Fruit fly (Drosophila melanogaster): ENCODE data around the gene Oga.

The Oga gene

DNA sequence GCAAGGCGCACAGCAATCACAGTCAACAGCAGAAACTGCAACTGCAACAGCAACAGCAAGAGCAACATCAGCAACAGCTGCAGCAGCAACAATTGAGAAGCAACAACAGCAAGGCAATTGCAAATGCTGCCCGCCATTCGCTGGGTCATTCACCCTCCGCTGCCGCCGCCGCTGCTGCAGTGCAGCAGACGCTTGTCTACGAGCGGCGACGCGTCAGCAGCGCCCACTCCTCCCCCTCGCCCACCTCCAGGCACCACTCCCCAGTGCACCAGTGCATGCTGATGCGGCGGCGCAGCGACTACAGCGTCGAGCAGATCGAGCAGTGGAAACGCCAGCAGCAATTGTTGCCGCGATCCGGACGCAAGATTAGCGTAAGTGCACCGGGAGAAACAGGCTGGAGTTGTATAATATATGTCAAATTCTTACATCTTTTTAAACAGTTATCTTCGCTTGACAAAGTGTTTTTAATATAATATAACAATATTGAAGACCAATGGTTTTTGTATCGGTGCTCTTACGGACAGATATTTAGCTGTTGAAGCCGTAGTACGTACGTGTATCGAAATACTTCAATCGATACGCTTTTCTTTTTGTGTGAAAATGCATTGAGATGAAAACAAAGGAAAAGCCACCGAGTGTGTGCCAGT, 13.1 kb upstream of the Oga start (continued):
- TF ChIP-seq CG12744 (GFP tag; optimal IDR thresholded peaks at IDR 0.05) (no peak), CrebB (tag; optimal IDR thresholded peaks at IDR 0.05) (no peak), fd96Cb (tag; optimal IDR thresholded peaks at IDR 0.05) (peak; percentile 39), CG15514 (GFP tag; optimal IDR thresholded peaks at IDR 0.05) (no peak), Vsx1 (GFP tag; optimal IDR thresholded peaks at IDR 0.05) (peak; percentile 13), CG15011 (GFP tag; optimal IDR thresholded peaks at IDR 0.05) (no peak), CG34422 (GFP tag; IDR thresholded peaks at IDR 0.05) (peak; percentile 17; the same call in 1 of the 3 replicates), CG9797 (GFP tag; optimal IDR thresholded peaks at IDR 0.05) (no peak), grn (GFP tag; optimal IDR thresholded peaks at IDR 0.05) (peak; percentile 36), crc (GFP tag; optimal IDR thresholded peaks at IDR 0.05) (no peak), CG11560 (tag; IDR thresholded peaks at IDR 0.05) (no peak), gfzf (GFP tag; optimal IDR thresholded peaks at IDR 0.05) (no peak), Atf3 (GFP tag; optimal IDR thresholded peaks at IDR 0.05) (no peak), chinmo (GFP tag; IDR thresholded peaks at IDR 0.05; ENCODE audit: partially characterized antibody) (no peak), CG30403 (GFP tag; optimal IDR thresholded peaks at IDR 0.05) (peak; percentile 41), Chrac-16 (GFP tag; optimal IDR thresholded peaks at IDR 0.05) (peak; percentile 13), H2.0 (GFP tag; IDR thresholded peaks at IDR 0.05) (no peak), Xrp1 (GFP tag; IDR thresholded peaks at IDR 0.05) (peak; percentile 55; the same call in 1 of the 2 replicates), CG30431 (GFP tag; optimal IDR thresholded peaks at IDR 0.05) (no peak), CG15696 (tag; optimal IDR thresholded peaks at IDR 0.05) (no peak), Hand (GFP tag; optimal IDR thresholded peaks at IDR 0.05) (no peak), slp2 (GFP tag; optimal IDR thresholded peaks at IDR 0.05) (no peak), hb (GFP tag; IDR thresholded peaks at IDR 0.05; ENCODE audit: partially characterized antibody) (no peak), wor (GFP tag; IDR thresholded peaks at IDR 0.05) (no peak; the same call in 1 of the 2 replicates), gsb-n (tag; optimal IDR thresholded peaks at IDR 0.05) (peak; percentile 15), scrt (GFP tag; optimal IDR thresholded peaks at IDR 0.05) (no peak), CG6272 (GFP tag; IDR thresholded peaks at IDR 0.05) (no peak), HLH3B (GFP tag; IDR thresholded peaks at IDR 0.05) (peak; percentile 50; the same call in 1 of the 2 replicates), Rfx (GFP tag; IDR thresholded peaks at IDR 0.05) (no peak), CG6254 (GFP tag; optimal IDR thresholded peaks at IDR 0.05) (peak; percentile 40), ind (GFP tag; optimal IDR thresholded peaks at IDR 0.05) (no peak), sob (GFP tag; IDR thresholded peaks at IDR 0.05) (no peak), CG7357 (GFP tag; IDR thresholded peaks at IDR 0.05) (peak; percentile 21; the same call in 1 of the 3 replicates), CG32772 (GFP tag; IDR thresholded peaks at IDR 0.05) (peak; percentile 53; the same call in 1 of the 2 replicates), dm (GFP tag; optimal IDR thresholded peaks at IDR 0.05) (no peak), C15 (GFP tag; IDR thresholded peaks at IDR 0.05) (no peak), org-1 (GFP tag; optimal IDR thresholded peaks at IDR 0.05) (no peak), ara (GFP tag; IDR thresholded peaks at IDR 0.05) (no peak), Doc2 (GFP tag; IDR thresholded peaks at IDR 0.05) (no peak), E2f2 (GFP tag; IDR thresholded peaks at IDR 0.05) (no peak), CG1647 (GFP tag; optimal IDR thresholded peaks at IDR 0.05) (no peak), Spps (tag; optimal IDR thresholded peaks at IDR 0.05) (no peak), maf-S (GFP tag; optimal IDR thresholded peaks at IDR 0.05) (no peak), CG34376 (GFP tag; optimal IDR thresholded peaks at IDR 0.05) (no peak), sisA (GFP tag; IDR thresholded peaks at IDR 0.05) (peak; percentile 57), CG1529 (GFP tag; optimal IDR thresholded peaks at IDR 0.05) (peak; percentile 32), CG10565 (GFP tag; optimal IDR thresholded peaks at IDR 0.05) (no peak), CG13894 (tag; optimal IDR thresholded peaks at IDR 0.05) (no peak), CG7556 (GFP tag; optimal IDR thresholded peaks at IDR 0.05) (peak; percentile 60), CG14667 (GFP tag; IDR thresholded peaks at IDR 0.05) (peak; percentile 28; the same call in 1 of the 2 replicates)
